Fruit fly (Drosophila melanogaster): ENCODE data around the gene Elp4.
A peak's percentile ranks its signal among the peaks of the same experiment; 100 is the strongest.

DNA sequence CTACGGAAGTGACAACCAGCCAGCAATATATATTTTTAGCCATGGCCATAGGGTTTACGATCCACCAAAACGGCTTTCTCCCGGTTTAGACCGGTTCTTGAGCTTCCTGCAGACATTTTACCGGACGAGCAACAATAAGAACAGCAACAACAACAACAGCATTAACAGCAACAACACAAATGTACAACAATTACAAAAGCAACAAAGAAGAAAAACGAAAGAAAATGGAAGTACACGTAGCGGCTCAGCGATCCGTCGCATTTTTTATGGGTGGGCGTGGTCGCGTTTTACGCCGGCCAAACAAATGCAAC is 22.2 kb downstream of the Elp4 start:
- no peak for TF ChIP-seq Sox14 (GFP tag; optimal IDR thresholded peaks at IDR 0.05)
- no peak for TF ChIP-seq Sox15 (GFP tag; optimal IDR thresholded peaks at IDR 0.05)
- TF ChIP-seq CG1621 (tag; optimal IDR thresholded peaks at IDR 0.05): peak; percentile 61
- no peak for TF ChIP-seq cyc (GFP tag; optimal IDR thresholded peaks at IDR 0.05)
- TF ChIP-seq Gug (GFP tag; IDR thresholded peaks at IDR 0.05): no peak
- TF ChIP-seq OdsH (GFP tag; optimal IDR thresholded peaks at IDR 0.05): no peak
- no peak for TF ChIP-seq CG6163 (GFP tag; IDR thresholded peaks at IDR 0.05)
